Fruit fly (Drosophila melanogaster): ENCODE results near the gene CG13038.
A peak's percentile ranks its signal among the peaks of the same experiment; 100 is the strongest.

CG13038 gene

dm6 chr3L:16361200-16361815 lies 33.6 kb upstream of the CG13038 start:
- TF ChIP-seq sage (GFP tag; optimal IDR thresholded peaks at IDR 0.05), result no peak
- peak; percentile 78 for TF ChIP-seq Sp1 (GFP tag; optimal IDR thresholded peaks at IDR 0.05)
- TF ChIP-seq Abd-B (GFP tag; optimal IDR thresholded peaks at IDR 0.05), result no peak
- TF ChIP-seq pan (optimal IDR thresholded peaks at IDR 0.05), result no peak
- TF ChIP-seq N (GFP tag; optimal IDR thresholded peaks at IDR 0.05), result no peak
- peak in 1 of 2 experiments; percentile 61 for TF ChIP-seq foxo (GFP tag; optimal IDR thresholded peaks at IDR 0.05)
- TF ChIP-seq brk (GFP tag; optimal IDR thresholded peaks at IDR 0.05), result no peak
- TF ChIP-seq psq (GFP tag; optimal IDR thresholded peaks at IDR 0.05), result peak; percentile 53
- TF ChIP-seq Hr83 (GFP tag; optimal IDR thresholded peaks at IDR 0.05; ENCODE audit: poor library complexity, severe bottlenecking), result no peak
- TF ChIP-seq OdsH (GFP tag; optimal IDR thresholded peaks at IDR 0.05), result peak; percentile 59
- peak; percentile 25 for TF ChIP-seq dmrt93B (GFP tag; optimal IDR thresholded peaks at IDR 0.05)
- peak; percentile 35 for TF ChIP-seq woc (GFP tag; optimal IDR thresholded peaks at IDR 0.05)
- peak; percentile 74 for TF ChIP-seq HLH106 (tag; optimal IDR thresholded peaks at IDR 0.05)
- TF ChIP-seq h (GFP tag; optimal IDR thresholded peaks at IDR 0.05), result peak; percentile 69
- peak; percentile 15 for TF ChIP-seq CG9705 (GFP tag; optimal IDR thresholded peaks at IDR 0.05)
- no peak for TF ChIP-seq CG32264 (GFP tag; optimal IDR thresholded peaks at IDR 0.05)
- peak; percentile 57 for TF ChIP-seq ey (GFP tag; optimal IDR thresholded peaks at IDR 0.05)
- peak; percentile 51 for TF ChIP-seq br (GFP tag; optimal IDR thresholded peaks at IDR 0.05)
- peak; percentile 73 for TF ChIP-seq fru (GFP tag; optimal IDR thresholded peaks at IDR 0.05)
- TF ChIP-seq Vsx2 (GFP tag; optimal IDR thresholded peaks at IDR 0.05; ENCODE audit: partially characterized antibody), result no peak
- peak; percentile 56 for TF ChIP-seq rgr (GFP tag; optimal IDR thresholded peaks at IDR 0.05)
- no peak for TF ChIP-seq usp (GFP tag; optimal IDR thresholded peaks at IDR 0.05)
- no peak for TF ChIP-seq dl (GFP tag; optimal IDR thresholded peaks at IDR 0.05; ENCODE audit: insufficient read depth in 1 of 2, partially characterized antibody in 2 of 2)
- no peak for TF ChIP-seq Mio (GFP tag; optimal IDR thresholded peaks at IDR 0.05)
- no peak for TF ChIP-seq Myc (optimal IDR thresholded peaks at IDR 0.05)
- no peak for TF ChIP-seq Rel (GFP tag; optimal IDR thresholded peaks at IDR 0.05)
- TF ChIP-seq Rel (tag; optimal IDR thresholded peaks at IDR 0.05), result no peak
- no peak for TF ChIP-seq Dif (GFP tag; optimal IDR thresholded peaks at IDR 0.05; ENCODE audit: partially characterized antibody)

dm6 chr3L:16359795-16360194 lies 32.1 kb upstream of the CG13038 start:
- TF ChIP-seq rgr (GFP tag; optimal IDR thresholded peaks at IDR 0.05), result peak; percentile 16
- TF ChIP-seq brk (GFP tag; optimal IDR thresholded peaks at IDR 0.05), result peak; percentile 1
- TF ChIP-seq Dfd (GFP tag; optimal IDR thresholded peaks at IDR 0.05), result no peak
- no peak for TF ChIP-seq h (GFP tag; optimal IDR thresholded peaks at IDR 0.05)
- TF ChIP-seq CG9705 (GFP tag; optimal IDR thresholded peaks at IDR 0.05), result no peak
- peak; percentile 1 for TF ChIP-seq Hr83 (GFP tag; optimal IDR thresholded peaks at IDR 0.05; ENCODE audit: poor library complexity, severe bottlenecking)

dm6 chr3L:16359219-16359748 lies 31.6 kb upstream of the CG13038 start, which contains the start of gene ringer:
Gene ringer (minus strand): TSS chr3L:16359428.
- TF ChIP-seq Vsx2 (GFP tag; optimal IDR thresholded peaks at IDR 0.05; ENCODE audit: partially characterized antibody), result no peak
- no peak for TF ChIP-seq CG9705 (GFP tag; optimal IDR thresholded peaks at IDR 0.05)
- TF ChIP-seq Hnf4 (GFP tag; optimal IDR thresholded peaks at IDR 0.05), result no peak
- no peak for TF ChIP-seq Dif (GFP tag; optimal IDR thresholded peaks at IDR 0.05; ENCODE audit: partially characterized antibody)

dm6 chr3L:16357860-16358259 lies 30.2 kb upstream of the CG13038 start:
- TF ChIP-seq lola (GFP tag; optimal IDR thresholded peaks at IDR 0.05) (no peak), tai (GFP tag; optimal IDR thresholded peaks at IDR 0.05) (no peak), dmrt93B (GFP tag; optimal IDR thresholded peaks at IDR 0.05) (no peak), psq (GFP tag; optimal IDR thresholded peaks at IDR 0.05) (no peak), jim (GFP tag; optimal IDR thresholded peaks at IDR 0.05) (no peak), OdsH (GFP tag; optimal IDR thresholded peaks at IDR 0.05) (no peak), N (GFP tag; optimal IDR thresholded peaks at IDR 0.05) (no peak), Sp1 (GFP tag; optimal IDR thresholded peaks at IDR 0.05) (no peak), foxo (GFP tag; optimal IDR thresholded peaks at IDR 0.05) (no peak), dl (GFP tag; optimal IDR thresholded peaks at IDR 0.05; ENCODE audit: insufficient read depth in 1 of 2, partially characterized antibody in 2 of 2) (no peak), Hnf4 (GFP tag; optimal IDR thresholded peaks at IDR 0.05) (no peak), woc (GFP tag; optimal IDR thresholded peaks at IDR 0.05) (no peak), sv (GFP tag; optimal IDR thresholded peaks at IDR 0.05) (no peak), Dif (GFP tag; optimal IDR thresholded peaks at IDR 0.05; ENCODE audit: partially characterized antibody) (no peak), ey (GFP tag; optimal IDR thresholded peaks at IDR 0.05) (no peak), CrebA (GFP tag; optimal IDR thresholded peaks at IDR 0.05; ENCODE audit: borderline replicate concordance) (no peak), Dfd (GFP tag; optimal IDR thresholded peaks at IDR 0.05) (no peak), Mio (GFP tag; optimal IDR thresholded peaks at IDR 0.05) (no peak), usp (GFP tag; optimal IDR thresholded peaks at IDR 0.05) (no peak)
